Worm (Caenorhabditis elegans): Measurements from ENCODE around the gene Y5H2B.3.

ce11 chrV:2159331-2159730, 28.8 kb upstream of the Y5H2B.3 start, which contains the start of gene C45H4.14:
- TF ChIP-seq let-526 (GFP tag; IDR thresholded peaks at IDR 0.05) (no peak), F39B2.1 (GFP tag; IDR thresholded peaks at IDR 0.05) (no peak), ama-1 (optimal IDR thresholded peaks at IDR 0.05) (no peak), ama-1 (GFP tag; optimal IDR thresholded peaks at IDR 0.05) (no peak), mxl-1 (tag; optimal IDR thresholded peaks at IDR 0.05) (no peak), pbrm-1 (GFP tag; IDR thresholded peaks at IDR 0.05) (no peak), rpc-1 (optimal IDR thresholded peaks at IDR 0.05) (no peak), rpc-1 (tag; optimal IDR thresholded peaks at IDR 0.05) (no peak), D2030.7 (GFP tag; IDR thresholded peaks at IDR 0.05) (no peak), bed-2 (GFP tag; IDR thresholded peaks at IDR 0.05) (no peak), ekl-4 (GFP tag; IDR thresholded peaks at IDR 0.05) (no peak), F37B4.10 (GFP tag; IDR thresholded peaks at IDR 0.05) (no peak), akir-1 (GFP tag; optimal IDR thresholded peaks at IDR 0.05) (no peak), tbp1 (GFP tag; optimal IDR thresholded peaks at IDR 0.05) (no peak), pha-4 (tag; optimal IDR thresholded peaks at IDR 0.05) (no peak), nfya-1 (tag; optimal IDR thresholded peaks at IDR 0.05; ENCODE audit: borderline replicate concordance, insufficient read depth) (no peak)

Data from whole organism, young adult.